Worm (Caenorhabditis elegans): ENCODE measurements around the gene Y32G9A.3.

Gene Y32G9A.3

DNA sequence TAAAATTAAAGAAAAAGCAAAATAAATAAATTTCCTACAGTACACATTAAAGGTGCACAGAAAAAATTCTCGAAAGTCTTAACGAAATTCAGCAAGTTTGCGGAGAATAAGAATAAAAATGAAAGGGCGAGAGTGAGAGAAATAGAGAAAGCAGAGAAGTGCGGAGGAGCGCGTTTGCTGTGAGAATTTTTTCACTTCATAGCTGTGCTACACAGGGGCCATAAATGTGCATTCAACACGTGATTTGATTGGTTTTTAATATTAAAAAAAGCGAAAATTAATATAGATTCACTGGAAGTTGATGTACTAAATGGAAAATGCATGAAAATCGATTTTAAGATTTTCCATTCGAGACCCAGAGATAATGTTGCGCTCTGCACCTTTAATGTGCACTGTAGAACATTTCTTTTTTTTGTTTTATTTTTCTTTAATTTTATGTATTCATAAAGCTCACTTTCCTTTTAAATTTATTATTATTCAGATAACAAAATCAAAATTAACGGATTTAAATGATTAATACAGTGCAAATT is 6.9 kb downstream of the Y32G9A.3 start, which contains the start of gene Y32G9A.2:
Gene Y32G9A.2, plus strand, starts transcription at position 480 of the 530 bp plus-strand sequence.
- TF ChIP-seq pha-4 (tag; optimal IDR thresholded peaks at IDR 0.05) (peak; percentile 24), nhr-43 (tag; optimal IDR thresholded peaks at IDR 0.05; ENCODE audit: poor library complexity, severe bottlenecking) (no peak), nhr-25 (tag; optimal IDR thresholded peaks at IDR 0.05) (peak; percentile 27), mdl-1 (tag; optimal IDR thresholded peaks at IDR 0.05) (no peak), nhr-28 (tag; optimal IDR thresholded peaks at IDR 0.05) (no peak), pqm-1 (tag; optimal IDR thresholded peaks at IDR 0.05) (peak; percentile 5), hmg-11 (tag; optimal IDR thresholded peaks at IDR 0.05) (peak; percentile 44), nfya-1 (tag; optimal IDR thresholded peaks at IDR 0.05; ENCODE audit: insufficient read depth) (peak; percentile 68), unc-39 (tag; optimal IDR thresholded peaks at IDR 0.05) (no peak), lin-15B (tag; optimal IDR thresholded peaks at IDR 0.05) (peak; percentile 69), skn-1 (tag; optimal IDR thresholded peaks at IDR 0.05) (no peak), nhr-23 (tag; optimal IDR thresholded peaks at IDR 0.05) (peak; percentile 11), lin-39 (tag; optimal IDR thresholded peaks at IDR 0.05) (peak; percentile 11)

- TF ChIP-seq nhr-77 (tag; optimal IDR thresholded peaks at IDR 0.05), result no peak
- no peak for TF ChIP-seq ceh-16 (tag; optimal IDR thresholded peaks at IDR 0.05)
- TF ChIP-seq nhr-25 (tag; optimal IDR thresholded peaks at IDR 0.05), result no peak
- no peak for TF ChIP-seq tbx-2 (tag; optimal IDR thresholded peaks at IDR 0.05)
- no peak for TF ChIP-seq unc-39 (tag; optimal IDR thresholded peaks at IDR 0.05)
- TF ChIP-seq nhr-28 (tag; optimal IDR thresholded peaks at IDR 0.05), result no peak
- no peak for TF ChIP-seq R02D3.7 (tag; optimal IDR thresholded peaks at IDR 0.05)
- no peak for TF ChIP-seq sea-2 (GFP tag; optimal IDR thresholded peaks at IDR 0.05)
- no peak for TF ChIP-seq egl-5 (tag; optimal IDR thresholded peaks at IDR 0.05)
Measured at ce11 chrV:1920105-1920504, 8.9 kb downstream of the Y32G9A.3 start, which contains the start of gene Y32G9A.12. Y32G9A.12 (minus strand) TSS chrV:1920205.

ce11 chrV:1921321-1921720 is 10.1 kb downstream of the Y32G9A.3 start, which contains the start of gene gst-37:
gst-37 (plus strand) TSS chrV:1921621.
- TF ChIP-seq lin-15B (tag; optimal IDR thresholded peaks at IDR 0.05) (no peak), egl-27 (tag; optimal IDR thresholded peaks at IDR 0.05) (no peak), ceh-82 (tag; optimal IDR thresholded peaks at IDR 0.05) (no peak), ama-1 (optimal IDR thresholded peaks at IDR 0.05) (no peak), hmg-11 (tag; optimal IDR thresholded peaks at IDR 0.05) (no peak), elt-1 (tag; optimal IDR thresholded peaks at IDR 0.05) (no peak), pha-4 (tag; optimal IDR thresholded peaks at IDR 0.05) (no peak), nhr-43 (tag; optimal IDR thresholded peaks at IDR 0.05; ENCODE audit: poor library complexity, severe bottlenecking) (no peak), nhr-76 (tag; optimal IDR thresholded peaks at IDR 0.05) (no peak), elt-3 (tag; optimal IDR thresholded peaks at IDR 0.05) (no peak)

DNA sequence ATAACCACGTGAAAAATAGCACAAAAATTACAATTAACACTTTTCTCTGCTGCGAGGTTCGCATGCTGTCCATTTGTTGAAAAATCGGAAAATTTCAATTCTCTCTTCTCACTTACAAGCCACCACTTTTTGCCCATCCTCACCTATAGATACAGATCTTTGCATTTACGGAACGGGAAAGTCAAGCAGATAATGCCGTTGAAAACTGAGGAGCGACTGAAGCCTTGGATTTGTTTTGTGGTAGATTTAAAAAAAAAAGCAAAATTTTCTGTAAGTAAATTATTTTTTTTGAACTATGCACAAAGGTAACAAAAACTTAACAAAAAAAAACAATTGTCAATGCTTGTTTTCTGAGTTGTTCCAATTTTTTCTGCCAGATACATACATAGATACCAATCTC is 14.3 kb downstream of the Y32G9A.3 start, which contains the start of gene T06A1.1:
Gene T06A1.1, minus strand, starts transcription at position 101 of the 400 bp plus-strand sequence.
- TF ChIP-seq elt-1 (tag; optimal IDR thresholded peaks at IDR 0.05) (no peak), ztf-4 (tag; optimal IDR thresholded peaks at IDR 0.05) (no peak), ceh-82 (tag; optimal IDR thresholded peaks at IDR 0.05) (no peak), mml-1 (tag; optimal IDR thresholded peaks at IDR 0.05) (no peak), nhr-28 (tag; optimal IDR thresholded peaks at IDR 0.05) (no peak), nfya-1 (tag; optimal IDR thresholded peaks at IDR 0.05; ENCODE audit: insufficient read depth) (no peak)

DNA sequence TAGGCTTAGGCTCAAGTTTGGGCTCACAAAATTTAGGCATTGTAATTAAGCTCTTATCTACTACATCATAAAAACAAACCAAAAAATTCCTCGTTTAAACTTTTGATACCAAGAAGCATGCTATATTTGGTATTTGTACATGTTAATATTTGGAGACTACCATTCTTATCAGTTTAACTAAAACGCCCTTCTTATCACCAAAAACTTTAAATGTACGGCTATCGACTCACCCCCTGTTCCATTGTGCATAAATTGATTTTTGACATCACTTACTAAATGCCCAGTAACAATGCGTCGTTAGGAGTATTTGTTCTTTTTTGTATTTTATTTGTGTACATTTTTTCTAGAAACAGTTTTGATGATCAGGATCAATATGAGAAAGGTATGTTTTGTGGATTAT is 15.8 kb downstream of the Y32G9A.3 start, which contains the start of gene T06A1.5:
Gene T06A1.5, plus strand, starts transcription at position 209 of the 400 bp plus-strand sequence.
- TF ChIP-seq ceh-16 (tag; optimal IDR thresholded peaks at IDR 0.05) (no peak), ceh-28 (tag; optimal IDR thresholded peaks at IDR 0.05) (no peak), elt-2 (tag; optimal IDR thresholded peaks at IDR 0.05) (peak; percentile 87), pqm-1 (tag; optimal IDR thresholded peaks at IDR 0.05) (peak; percentile 89)

DNA sequence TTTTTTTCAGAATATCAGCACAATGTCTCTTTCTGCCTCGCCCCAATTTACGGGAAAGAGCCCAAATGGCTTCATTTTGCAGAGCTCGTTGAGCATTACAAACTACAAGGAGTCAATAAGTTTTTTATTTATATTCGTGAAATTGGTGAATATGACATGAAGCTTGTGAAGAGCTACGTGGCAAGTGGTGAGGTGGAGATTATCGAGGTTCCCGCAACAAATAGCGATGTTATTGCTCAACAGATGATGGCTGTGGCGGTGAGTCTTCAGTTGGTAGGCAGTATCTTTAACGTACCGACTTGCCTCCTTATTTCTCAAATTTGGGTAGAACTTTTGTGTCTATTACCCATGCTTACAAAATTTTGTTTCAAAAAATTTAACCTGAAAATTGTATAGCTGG is 17.3 kb downstream of the Y32G9A.3 start:
- TF ChIP-seq ceh-16 (tag; optimal IDR thresholded peaks at IDR 0.05), result no peak
- TF ChIP-seq mml-1 (tag; optimal IDR thresholded peaks at IDR 0.05), result no peak
- TF ChIP-seq nhr-28 (tag; optimal IDR thresholded peaks at IDR 0.05), result no peak
- TF ChIP-seq ztf-4 (tag; optimal IDR thresholded peaks at IDR 0.05), result no peak
- TF ChIP-seq elt-3 (tag; optimal IDR thresholded peaks at IDR 0.05), result no peak
- no peak for TF ChIP-seq unc-39 (tag; optimal IDR thresholded peaks at IDR 0.05)
- TF ChIP-seq elt-1 (tag; optimal IDR thresholded peaks at IDR 0.05), result no peak
- no peak for TF ChIP-seq nhr-12 (tag; optimal IDR thresholded peaks at IDR 0.05)
- TF ChIP-seq unc-62 (GFP tag; optimal IDR thresholded peaks at IDR 0.05), result no peak
- no peak for TF ChIP-seq nhr-76 (tag; optimal IDR thresholded peaks at IDR 0.05)
- no peak for TF ChIP-seq pha-4 (tag; optimal IDR thresholded peaks at IDR 0.05)
- TF ChIP-seq fkh-10 (GFP tag; optimal IDR thresholded peaks at IDR 0.05), result no peak
- TF ChIP-seq elt-2 (tag; optimal IDR thresholded peaks at IDR 0.05), result no peak
- no peak for TF ChIP-seq ceh-28 (tag; optimal IDR thresholded peaks at IDR 0.05)
- TF ChIP-seq aly-2 (tag; optimal IDR thresholded peaks at IDR 0.05), result no peak
- TF ChIP-seq ceh-82 (tag; optimal IDR thresholded peaks at IDR 0.05), result no peak
- no peak for TF ChIP-seq nhr-237 (tag; optimal IDR thresholded peaks at IDR 0.05)
- TF ChIP-seq nhr-11 (tag; optimal IDR thresholded peaks at IDR 0.05), result no peak
- TF ChIP-seq fos-1 (tag; optimal IDR thresholded peaks at IDR 0.05), result no peak
- TF ChIP-seq jun-1 (tag; optimal IDR thresholded peaks at IDR 0.05), result no peak

All from whole organism, L3 larva.